Fruit fly (Drosophila melanogaster): Measurements from ENCODE around the gene Hip1.
A peak's percentile ranks its signal among the peaks of the same experiment; 100 is the strongest.

Gene Hip1

dm6 chr3L:12798795-12799311 is 25.5 kb upstream of the Hip1 start:
- TF ChIP-seq CG17801 (GFP tag; optimal IDR thresholded peaks at IDR 0.05; ENCODE audit: partially characterized antibody): no peak

- no peak for TF ChIP-seq CG17801 (GFP tag; optimal IDR thresholded peaks at IDR 0.05; ENCODE audit: partially characterized antibody)
Observed at dm6 chr3L:12796077-12796641, 22.8 kb upstream of the Hip1 start.

- TF ChIP-seq CG17801 (GFP tag; optimal IDR thresholded peaks at IDR 0.05; ENCODE audit: partially characterized antibody): peak; percentile 28
Observed at dm6 chr3L:12794532-12794931, 21.2 kb upstream of the Hip1 start.

dm6 chr3L:12792933-12793448 is 19.6 kb upstream of the Hip1 start:
- peak; percentile 51 for TF ChIP-seq CG17801 (GFP tag; optimal IDR thresholded peaks at IDR 0.05; ENCODE audit: partially characterized antibody)

dm6 chr3L:12791679-12792229 is 18.4 kb upstream of the Hip1 start:
- TF ChIP-seq CG17801 (GFP tag; optimal IDR thresholded peaks at IDR 0.05; ENCODE audit: partially characterized antibody): no peak

dm6 chr3L:12790783-12791678 is 17.7 kb upstream of the Hip1 start:
- TF ChIP-seq CG17801 (GFP tag; optimal IDR thresholded peaks at IDR 0.05; ENCODE audit: partially characterized antibody): no peak

- TF ChIP-seq CG17801 (GFP tag; optimal IDR thresholded peaks at IDR 0.05; ENCODE audit: partially characterized antibody): peak; percentile 76
Observed at dm6 chr3L:12789875-12790373, 16.6 kb upstream of the Hip1 start, which contains the start of gene CG42709. Gene CG42709 (plus strand): TSS chr3L:12790192.

- TF ChIP-seq CG17801 (GFP tag; optimal IDR thresholded peaks at IDR 0.05; ENCODE audit: partially characterized antibody): no peak
Observed at dm6 chr3L:12780997-12781396, 7.6 kb upstream of the Hip1 start, which contains the start of the genes CG10969 and CG17666. Gene CG10969 (minus strand): TSS chr3L:12781097. Gene CG17666 (plus strand): TSS chr3L:12781325.

dm6 chr3L:12778616-12779015 is 5.2 kb upstream of the Hip1 start, which contains the start of gene CG32106:
Gene CG32106 (minus strand): TSS chr3L:12778716.
- no peak for TF ChIP-seq CG17801 (GFP tag; optimal IDR thresholded peaks at IDR 0.05; ENCODE audit: partially characterized antibody)

- peak; percentile 61 for TF ChIP-seq CG17801 (GFP tag; optimal IDR thresholded peaks at IDR 0.05; ENCODE audit: partially characterized antibody)
Observed at dm6 chr3L:12754769-12755189, 18.6 kb downstream of the Hip1 start, which contains the start of the genes CG10973 and Vps13D. Gene CG10973 (minus strand): TSS chr3L:12754774. Gene Vps13D (plus strand): TSS chr3L:12755049.

dm6 chr3L:12749567-12750535 is 23.5 kb downstream of the Hip1 start, which contains the start of the genes Klc and CG10984:
Gene Klc (minus strand): TSS chr3L:12750056.
Gene CG10984 (plus strand): TSS chr3L:12750119.
- peak; percentile 40 for TF ChIP-seq CG17801 (GFP tag; optimal IDR thresholded peaks at IDR 0.05; ENCODE audit: partially characterized antibody)

dm6 chr3L:12748711-12749566 is 24.4 kb downstream of the Hip1 start:
- TF ChIP-seq CG17801 (GFP tag; optimal IDR thresholded peaks at IDR 0.05; ENCODE audit: partially characterized antibody): no peak

dm6 chr3L:12746241-12746640 is 27.1 kb downstream of the Hip1 start:
- TF ChIP-seq CG17801 (GFP tag; optimal IDR thresholded peaks at IDR 0.05; ENCODE audit: partially characterized antibody): no peak

Measured in ovary, adult (tissue).